Fruit fly (Drosophila melanogaster): ENCODE data around the gene lbl.

DNA sequence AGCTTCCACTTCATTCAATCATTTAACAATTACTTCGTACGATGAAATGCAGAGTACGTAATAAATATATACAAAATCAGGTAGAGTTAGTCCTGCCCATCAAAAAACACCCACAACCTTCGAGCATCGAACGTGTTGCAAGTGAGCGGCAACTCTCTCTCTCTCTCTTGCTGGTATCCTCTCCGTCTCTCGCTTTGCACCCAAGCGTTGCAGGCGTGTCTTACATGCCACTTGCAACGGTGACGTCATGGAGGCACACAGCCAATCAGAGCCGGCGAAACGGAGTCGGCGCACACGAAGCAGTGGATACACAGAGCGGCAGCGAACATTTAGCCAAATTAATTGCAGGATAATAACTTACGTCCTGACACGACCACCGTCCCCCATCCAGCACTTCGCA lies 26.0 kb upstream of the lbl start:
- TF ChIP-seq Pif1B (GFP tag; optimal IDR thresholded peaks at IDR 0.05) (no peak), CG34367 (tag; optimal IDR thresholded peaks at IDR 0.05) (no peak), Snoo (tag; optimal IDR thresholded peaks at IDR 0.05) (no peak), Ets98B (GFP tag; IDR thresholded peaks at IDR 0.05) (no peak), Pif1A (GFP tag; optimal IDR thresholded peaks at IDR 0.05) (no peak), D1 (tag; optimal IDR thresholded peaks at IDR 0.05) (no peak), EcR (GFP tag; optimal IDR thresholded peaks at IDR 0.05) (no peak), CG17806 (tag; optimal IDR thresholded peaks at IDR 0.05) (no peak), CG13204 (GFP tag; optimal IDR thresholded peaks at IDR 0.05) (no peak), CG10348 (GFP tag; IDR thresholded peaks at IDR 0.05) (no peak), CG15710 (tag; optimal IDR thresholded peaks at IDR 0.05) (no peak), CG8301 (tag; optimal IDR thresholded peaks at IDR 0.05) (no peak)
